Worm (Caenorhabditis elegans): ENCODE measurements around the gene ssq-4.
"Not testable (repeated sequence)": the region's sequence is repeated elsewhere in the genome, so short reads cannot be mapped to it uniquely, and the experiment has no call there.

The ssq-4 gene

DNA sequence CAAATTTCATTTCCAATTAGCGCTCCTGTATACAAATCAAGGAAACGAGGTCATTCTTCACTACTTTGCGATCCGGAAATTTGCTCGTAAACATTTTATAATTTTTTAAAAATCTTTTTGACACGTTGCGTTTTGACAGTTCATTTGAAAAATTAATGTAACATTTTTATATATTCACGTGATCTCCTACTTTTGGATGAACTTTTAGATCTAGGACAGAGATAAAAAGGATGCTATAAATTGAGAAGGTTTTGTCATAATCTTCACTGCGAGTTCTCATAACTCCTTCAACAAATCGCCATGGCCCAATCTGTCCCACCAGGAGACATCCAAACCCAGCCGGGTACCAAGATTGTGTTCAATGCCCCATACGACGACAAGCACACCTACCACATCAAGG is 46.0 kb downstream of the ssq-4 start, which contains the start of gene msp-57:
msp-57 (plus strand) TSS at position 301 of the 400 bp plus-strand sequence.
- TF ChIP-seq nhr-43 (tag; optimal IDR thresholded peaks at IDR 0.05; ENCODE audit: poor library complexity, severe bottlenecking); aly-2 (tag; optimal IDR thresholded peaks at IDR 0.05); pha-4 (tag; optimal IDR thresholded peaks at IDR 0.05): not testable (repeated sequence)

DNA sequence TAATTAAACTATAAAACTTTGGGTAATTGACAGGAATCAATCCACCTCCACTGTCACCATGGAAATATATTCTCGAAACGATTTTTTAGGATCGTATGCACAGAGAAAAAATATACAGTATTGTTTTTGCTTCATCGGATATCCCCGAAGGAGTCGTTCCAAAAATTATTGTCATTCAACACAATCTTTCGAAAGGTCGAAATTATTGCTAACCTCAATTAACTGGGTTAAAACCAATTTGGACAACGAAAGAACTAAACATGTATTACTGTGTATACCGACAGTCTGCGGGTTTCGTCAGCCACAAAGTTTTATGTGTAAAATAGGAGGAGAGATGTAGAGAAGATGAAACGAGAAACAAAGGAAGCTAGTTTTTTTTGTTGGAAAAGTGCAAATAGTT is 47.0 kb downstream of the ssq-4 start:
- no peak for TF ChIP-seq daf-12 (tag; optimal IDR thresholded peaks at IDR 0.05)
- no peak for TF ChIP-seq elt-3 (tag; optimal IDR thresholded peaks at IDR 0.05)
- peak; percentile 32 for TF ChIP-seq nhr-23 (tag; optimal IDR thresholded peaks at IDR 0.05)
- TF ChIP-seq nhr-25 (tag; optimal IDR thresholded peaks at IDR 0.05): peak; percentile 40
- TF ChIP-seq ama-1 (optimal IDR thresholded peaks at IDR 0.05): peak; percentile 22
- TF ChIP-seq nhr-76 (tag; optimal IDR thresholded peaks at IDR 0.05): no peak
- peak; percentile 24 for TF ChIP-seq nfya-1 (tag; optimal IDR thresholded peaks at IDR 0.05; ENCODE audit: insufficient read depth)
- peak; percentile 95 for TF ChIP-seq snpc-4 (tag; optimal IDR thresholded peaks at IDR 0.05)

DNA sequence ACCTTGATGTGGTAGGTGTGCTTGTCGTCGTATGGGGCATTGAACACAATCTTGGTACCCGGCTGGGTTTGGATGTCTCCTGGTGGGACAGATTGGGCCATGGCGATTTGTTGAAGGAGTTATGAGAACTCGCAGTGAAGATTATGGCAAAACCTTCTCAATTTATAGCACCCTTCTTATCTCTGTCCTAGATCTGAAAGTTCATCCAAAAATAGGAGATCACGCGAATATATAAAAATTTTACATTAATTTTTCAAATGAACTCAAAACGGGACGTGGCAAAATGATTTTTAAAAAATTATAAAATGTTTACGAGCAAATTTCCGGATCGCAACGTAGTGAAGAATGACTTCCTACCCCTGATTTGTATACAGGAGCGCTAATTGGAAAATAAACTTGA is 48.7 kb downstream of the ssq-4 start, which contains the start of gene msp-53:
msp-53 (minus strand) TSS at position 101 of the 400 bp plus-strand sequence.
- TF ChIP-seq aly-2, ceh-16, daf-12 (tag; optimal IDR thresholded peaks at IDR 0.05): not testable (repeated sequence)

DNA sequence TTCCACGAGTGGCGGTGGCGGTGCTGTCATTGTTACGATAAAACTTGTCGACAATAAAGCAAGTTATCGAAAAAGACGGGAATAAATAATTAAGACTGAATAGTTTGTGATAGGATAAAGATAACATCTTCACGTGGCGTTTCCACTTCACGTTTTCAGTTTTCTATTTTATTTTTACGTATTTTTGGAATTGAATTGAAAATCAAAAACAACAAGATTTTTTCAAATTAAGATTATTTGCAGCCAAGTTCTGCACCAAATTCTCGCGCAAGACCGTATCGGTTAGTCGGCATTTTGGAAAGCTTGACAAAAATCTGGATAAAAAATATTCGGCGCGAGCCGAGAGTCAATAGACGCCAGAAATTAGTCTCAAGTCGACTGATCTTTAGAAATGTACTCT is 50.6 kb downstream of the ssq-4 start, which contains the start of gene ttbk-2.2:
ttbk-2.2 (minus strand) TSS at position 101 of the 400 bp plus-strand sequence.
- not testable (repeated sequence) for TF ChIP-seq nhr-67, jun-1, egl-27 (tag; optimal IDR thresholded peaks at IDR 0.05)
